Fruit fly (Drosophila melanogaster): ENCODE data around the gene Sry-alpha.

The Sry-alpha gene

dm6 chr3R:30039494-30039893, at the start of gene Sry-alpha, which contains the start of the genes janA and Sry-beta:
Gene Sry-alpha, plus strand, starts transcription at chr3R:30039719.
Gene janA, minus strand, starts transcription at chr3R:30039533.
Gene Sry-beta, plus strand, starts transcription at chr3R:30039719.
- no peak for TF ChIP-seq CG32264 (GFP tag; optimal IDR thresholded peaks at IDR 0.05)
- TF ChIP-seq Hr83 (GFP tag; optimal IDR thresholded peaks at IDR 0.05; ENCODE audit: poor library complexity, severe bottlenecking), result peak; percentile 67
- no peak for TF ChIP-seq tai (GFP tag; optimal IDR thresholded peaks at IDR 0.05)
- TF ChIP-seq sv (GFP tag; optimal IDR thresholded peaks at IDR 0.05), result peak; percentile 5
- TF ChIP-seq pan (optimal IDR thresholded peaks at IDR 0.05), result no peak

- TF ChIP-seq Rel (GFP tag; optimal IDR thresholded peaks at IDR 0.05) (no peak), Rel (tag; optimal IDR thresholded peaks at IDR 0.05) (no peak), ey (GFP tag; optimal IDR thresholded peaks at IDR 0.05) (no peak), Jra (GFP tag; optimal IDR thresholded peaks at IDR 0.05) (no peak), jim (GFP tag; optimal IDR thresholded peaks at IDR 0.05) (no peak), Hr78 (GFP tag; optimal IDR thresholded peaks at IDR 0.05) (no peak), rgr (GFP tag; optimal IDR thresholded peaks at IDR 0.05) (no peak), Mio (GFP tag; optimal IDR thresholded peaks at IDR 0.05) (no peak), pan (optimal IDR thresholded peaks at IDR 0.05) (no peak), lola (GFP tag; optimal IDR thresholded peaks at IDR 0.05) (no peak), tai (GFP tag; optimal IDR thresholded peaks at IDR 0.05) (no peak), HLH106 (tag; optimal IDR thresholded peaks at IDR 0.05) (no peak), dmrt93B (GFP tag; optimal IDR thresholded peaks at IDR 0.05) (no peak), sage (GFP tag; optimal IDR thresholded peaks at IDR 0.05) (no peak), OdsH (GFP tag; optimal IDR thresholded peaks at IDR 0.05) (no peak), CG32264 (GFP tag; optimal IDR thresholded peaks at IDR 0.05) (no peak), N (GFP tag; optimal IDR thresholded peaks at IDR 0.05) (no peak), h (GFP tag; optimal IDR thresholded peaks at IDR 0.05) (no peak)
Measured at dm6 chr3R:29990681-29991080, 48.8 kb upstream of the Sry-alpha start.

dm6 chr3R:29993134-29993533, 46.4 kb upstream of the Sry-alpha start, which contains the start of gene Acph-1:
Gene Acph-1, minus strand, starts transcription at chr3R:29993411.
- peak; percentile 61 for TF ChIP-seq rgr (GFP tag; optimal IDR thresholded peaks at IDR 0.05)
- TF ChIP-seq Abd-B (GFP tag; optimal IDR thresholded peaks at IDR 0.05), result no peak
- TF ChIP-seq OdsH (GFP tag; optimal IDR thresholded peaks at IDR 0.05), result no peak
- no peak for TF ChIP-seq Vsx2 (GFP tag; optimal IDR thresholded peaks at IDR 0.05; ENCODE audit: partially characterized antibody)
- no peak for TF ChIP-seq Mio (GFP tag; optimal IDR thresholded peaks at IDR 0.05)
- no peak for TF ChIP-seq Rel (GFP tag; optimal IDR thresholded peaks at IDR 0.05)
- peak; percentile 36 for TF ChIP-seq Rel (tag; optimal IDR thresholded peaks at IDR 0.05)

- TF ChIP-seq rgr (GFP tag; optimal IDR thresholded peaks at IDR 0.05), result no peak
- TF ChIP-seq CG9705 (GFP tag; optimal IDR thresholded peaks at IDR 0.05), result no peak
- no peak for TF ChIP-seq usp (GFP tag; optimal IDR thresholded peaks at IDR 0.05)
- TF ChIP-seq tai (GFP tag; optimal IDR thresholded peaks at IDR 0.05), result no peak
- TF ChIP-seq jim (GFP tag; optimal IDR thresholded peaks at IDR 0.05), result peak; percentile 13
- TF ChIP-seq Mio (GFP tag; optimal IDR thresholded peaks at IDR 0.05), result no peak
- no peak for TF ChIP-seq N (GFP tag; optimal IDR thresholded peaks at IDR 0.05)
- peak; percentile 42 for TF ChIP-seq Hr83 (GFP tag; optimal IDR thresholded peaks at IDR 0.05; ENCODE audit: poor library complexity, severe bottlenecking)
Measured at dm6 chr3R:29995035-29995434, 44.5 kb upstream of the Sry-alpha start, which contains the start of the genes CG7903 and Sas-6. Gene CG7903, minus strand, starts transcription at chr3R:29995231. Gene Sas-6, plus strand, starts transcription at chr3R:29995357.

- TF ChIP-seq N (GFP tag; optimal IDR thresholded peaks at IDR 0.05) (no peak), HLH106 (tag; optimal IDR thresholded peaks at IDR 0.05) (peak; percentile 7), Myc (optimal IDR thresholded peaks at IDR 0.05) (peak; percentile 28), Jra (GFP tag; optimal IDR thresholded peaks at IDR 0.05) (no peak), Rel (GFP tag; optimal IDR thresholded peaks at IDR 0.05) (no peak), Rel (tag; optimal IDR thresholded peaks at IDR 0.05) (peak; percentile 67), OdsH (GFP tag; optimal IDR thresholded peaks at IDR 0.05) (peak; percentile 54), ey (GFP tag; optimal IDR thresholded peaks at IDR 0.05) (peak; percentile 51), Vsx2 (GFP tag; optimal IDR thresholded peaks at IDR 0.05; ENCODE audit: partially characterized antibody) (no peak)
Measured at dm6 chr3R:29997607-29998236, 41.8 kb upstream of the Sry-alpha start, which contains the start of the genes CG15525 and CG11504. Gene CG15525, minus strand, starts transcription at chr3R:29997676. Gene CG11504, plus strand, starts transcription at chr3R:29997900.

dm6 chr3R:29999495-29999894, 40.0 kb upstream of the Sry-alpha start, which contains the start of gene CG34298:
Gene CG34298, plus strand, starts transcription at chr3R:29999795.
- no peak for TF ChIP-seq Rel (GFP tag; optimal IDR thresholded peaks at IDR 0.05)
- no peak for TF ChIP-seq Rel (tag; optimal IDR thresholded peaks at IDR 0.05)
- TF ChIP-seq fru (GFP tag; optimal IDR thresholded peaks at IDR 0.05), result no peak
- no peak for TF ChIP-seq OdsH (GFP tag; optimal IDR thresholded peaks at IDR 0.05)
- no peak for TF ChIP-seq HLH106 (tag; optimal IDR thresholded peaks at IDR 0.05)
- no peak for TF ChIP-seq pan (optimal IDR thresholded peaks at IDR 0.05)
- TF ChIP-seq tai (GFP tag; optimal IDR thresholded peaks at IDR 0.05), result no peak
- no peak for TF ChIP-seq br (GFP tag; optimal IDR thresholded peaks at IDR 0.05)
- no peak for TF ChIP-seq Abd-B (GFP tag; optimal IDR thresholded peaks at IDR 0.05)
- TF ChIP-seq Hr78 (GFP tag; optimal IDR thresholded peaks at IDR 0.05), result no peak
- no peak for TF ChIP-seq Dfd (GFP tag; optimal IDR thresholded peaks at IDR 0.05)
- no peak for TF ChIP-seq dl (GFP tag; optimal IDR thresholded peaks at IDR 0.05; ENCODE audit: insufficient read depth in 1 of 2, partially characterized antibody in 2 of 2)
- no peak for TF ChIP-seq Dif (GFP tag; optimal IDR thresholded peaks at IDR 0.05; ENCODE audit: partially characterized antibody)

Measured in whole organism, wandering third instar larva.